Worm (Caenorhabditis elegans): ENCODE measurements around the gene srz-11.

Gene srz-11

ce11 chrV:15190903-15191302 is 28.0 kb downstream of the srz-11 start, which contains the start of gene Y75B12B.11 (continued):
- peak; percentile 91 for TF ChIP-seq T07F8.4 (tag; optimal IDR thresholded peaks at IDR 0.05)
- TF ChIP-seq cebp-1 (GFP tag; IDR thresholded peaks at IDR 0.05) = peak; percentile 67; the same call in 1 of the 2 replicates
- TF ChIP-seq cebp-1 (tag; optimal IDR thresholded peaks at IDR 0.05) = peak; percentile 88
- TF ChIP-seq madf-8 (GFP tag; conservative IDR thresholded peaks at IDR 0.05) = peak; percentile 71
- peak; percentile 87; the same call in 1 of the 2 replicates for TF ChIP-seq Y95B8A.8 (GFP tag; IDR thresholded peaks at IDR 0.05)
- peak; percentile 83 for TF ChIP-seq K12H6.12 (tag; optimal IDR thresholded peaks at IDR 0.05)
- TF ChIP-seq F10E7.11 (tag; optimal IDR thresholded peaks at IDR 0.05) = peak; percentile 76
- TF ChIP-seq B0035.1 (tag; optimal IDR thresholded peaks at IDR 0.05) = peak; percentile 88
- TF ChIP-seq B0336.3 (GFP tag; IDR thresholded peaks at IDR 0.05) = peak; percentile 98
- TF ChIP-seq madf-10 (tag; optimal IDR thresholded peaks at IDR 0.05) = peak; percentile 87
- TF ChIP-seq ets-4 (GFP tag; optimal IDR thresholded peaks at IDR 0.05) = peak; percentile 87
- 0 out of 2 replicates have a peak, but pooled peaks have one; percentile 80 for TF ChIP-seq hlh-26 (GFP tag; conservative IDR thresholded peaks at IDR 0.05)
- TF ChIP-seq dox-1 (GFP tag; IDR thresholded peaks at IDR 0.05) = peak; percentile 95
- TF ChIP-seq F23B12.7 (tag; optimal IDR thresholded peaks at IDR 0.05; ENCODE audit: insufficient read depth) = peak; percentile 89
- peak; percentile 97 for TF ChIP-seq B0261.1 (tag; optimal IDR thresholded peaks at IDR 0.05)
- TF ChIP-seq Y53G8AR.9 (GFP tag; conservative IDR thresholded peaks at IDR 0.05) = peak; percentile 95
- peak; percentile 83 for TF ChIP-seq lsy-27 (tag; optimal IDR thresholded peaks at IDR 0.05; ENCODE audit: borderline replicate concordance, insufficient read depth)
- peak; percentile 77 for TF ChIP-seq snpc-4 (GFP tag; optimal IDR thresholded peaks at IDR 0.05)
- peak; percentile 47 to 87 (median 82) for TF ChIP-seq snpc-4 (tag; optimal IDR thresholded peaks at IDR 0.05)
- peak; percentile 96 for TF ChIP-seq egl-44 (GFP tag; IDR thresholded peaks at IDR 0.05)
- peak; percentile 83 for TF ChIP-seq mel-28 (tag; optimal IDR thresholded peaks at IDR 0.05; ENCODE audit: borderline replicate concordance)
- TF ChIP-seq fkh-3 (tag; optimal IDR thresholded peaks at IDR 0.05) = peak; percentile 93
- TF ChIP-seq rec-8 (tag; optimal IDR thresholded peaks at IDR 0.05) = peak; percentile 94 to 96
- peak; percentile 97 for TF ChIP-seq ceh-79 (tag; optimal IDR thresholded peaks at IDR 0.05)
- TF ChIP-seq ceh-58 (GFP tag; IDR thresholded peaks at IDR 0.05) = peak; percentile 96
- TF ChIP-seq F37B4.10 (GFP tag; IDR thresholded peaks at IDR 0.05) = peak; percentile 96
- peak; percentile 96 for TF ChIP-seq nhr-120 (GFP tag; IDR thresholded peaks at IDR 0.05)
- TF ChIP-seq repo-1 (tag; optimal IDR thresholded peaks at IDR 0.05) = peak; percentile 96
- TF ChIP-seq hmg-1.2 (GFP tag; IDR thresholded peaks at IDR 0.05) = peak; percentile 85
- TF ChIP-seq mxl-1 (tag; optimal IDR thresholded peaks at IDR 0.05) = peak; percentile 96
- peak; percentile 78 for TF ChIP-seq egrh-3 (GFP tag; IDR thresholded peaks at IDR 0.05)
- peak; percentile 62 for TF ChIP-seq F33H1.4 (GFP tag; IDR thresholded peaks at IDR 0.05)
- no peak for TF ChIP-seq F55B11.4 (tag; optimal IDR thresholded peaks at IDR 0.05; ENCODE audit: borderline replicate concordance, insufficient read depth)
- peak; percentile 97 for TF ChIP-seq nhr-27 (tag; optimal IDR thresholded peaks at IDR 0.05)
- peak; percentile 88 for TF ChIP-seq madf-3 (GFP tag; IDR thresholded peaks at IDR 0.05)
- no peak for TF ChIP-seq pha-4 (tag; optimal IDR thresholded peaks at IDR 0.05)
- peak; percentile 77 for TF ChIP-seq attf-3 (GFP tag; conservative IDR thresholded peaks at IDR 0.05)
- TF ChIP-seq ZK185.1 (tag; optimal IDR thresholded peaks at IDR 0.05; ENCODE audit: poor library complexity, severe bottlenecking) = peak; percentile 90
- TF ChIP-seq ceh-40 (GFP tag; IDR thresholded peaks at IDR 0.05) = peak; percentile 94
- TF ChIP-seq egl-18 (GFP tag; IDR thresholded peaks at IDR 0.05) = peak; percentile 84
- peak; percentile 90; the same call in 1 of the 2 replicates for TF ChIP-seq nfya-2 (GFP tag; IDR thresholded peaks at IDR 0.05)
- peak; percentile 49 for TF ChIP-seq dpl-1 (GFP tag; optimal IDR thresholded peaks at IDR 0.05)
- TF ChIP-seq let-526 (GFP tag; IDR thresholded peaks at IDR 0.05) = peak; percentile 94
- TF ChIP-seq chd-7 (tag; optimal IDR thresholded peaks at IDR 0.05) = peak; percentile 97
- TF ChIP-seq dpff-1 (tag; optimal IDR thresholded peaks at IDR 0.05) = peak; percentile 72
- peak; percentile 85 for TF ChIP-seq ceh-100 (GFP tag; IDR thresholded peaks at IDR 0.05)
- TF ChIP-seq ztf-28 (GFP tag; IDR thresholded peaks at IDR 0.05) = peak; percentile 94
- TF ChIP-seq lsl-1 (GFP tag; optimal IDR thresholded peaks at IDR 0.05) = peak; percentile 83
